Fruit fly (Drosophila melanogaster) whole organism, larva: ENCODE measurements around the gene out.

ENCODE experiments used
- noc ChIP-seq: fragments of 200-800 bp; sonication (Bioruptor generic); optimal IDR thresholded peaks from 3 replicates; lab custom pipeline; 2019; ENCODE audit warnings: missing biosample characterization, mild to moderate bottlenecking, missing genetic modification characterization, moderate library complexity

out gene

DNA sequence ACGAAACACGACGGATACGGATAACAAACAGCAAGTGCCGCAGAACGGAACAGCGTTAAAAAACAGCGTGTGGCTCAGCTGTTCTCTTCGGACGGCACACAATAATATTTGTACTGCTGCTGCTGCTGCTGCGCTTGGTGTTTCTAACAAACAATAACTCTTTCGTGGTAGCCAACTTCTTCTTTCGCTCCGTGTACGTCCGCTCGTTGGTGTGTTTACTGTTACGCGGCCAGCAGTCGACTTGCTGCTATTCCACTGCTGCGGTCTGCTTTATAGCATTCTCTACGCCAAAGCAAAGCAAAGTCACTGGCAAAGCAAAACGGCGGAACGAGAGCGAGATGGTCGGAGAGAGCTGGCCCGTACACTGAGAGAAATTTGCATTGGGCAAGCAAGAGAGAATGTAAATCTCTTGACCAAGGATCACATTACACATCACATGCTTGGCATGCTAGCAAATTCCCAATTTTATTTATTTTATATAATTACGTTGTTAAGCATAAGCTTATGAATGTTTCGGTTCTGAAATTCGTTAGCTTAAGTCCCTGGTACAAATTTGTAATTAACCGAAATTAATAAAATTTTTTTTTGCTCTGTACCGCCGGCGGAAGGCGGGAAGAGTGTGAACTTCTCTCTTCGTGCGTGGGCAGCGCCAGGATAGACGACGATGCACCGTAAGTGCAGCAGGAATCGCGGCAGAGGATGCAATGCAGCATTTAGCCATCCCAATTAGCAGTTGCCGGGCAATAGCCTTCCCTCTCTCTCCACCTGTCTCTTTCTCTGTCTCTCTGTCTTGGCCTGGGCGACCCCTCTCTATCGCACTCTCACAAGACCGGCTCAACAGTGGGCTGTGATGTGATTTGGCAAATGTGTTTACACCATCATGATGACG lies at the start of gene out:
out (minus strand) TSS at position 287 of the 889 bp plus-strand sequence.
- TF ChIP-seq noc, result peak; percentile 92

DNA sequence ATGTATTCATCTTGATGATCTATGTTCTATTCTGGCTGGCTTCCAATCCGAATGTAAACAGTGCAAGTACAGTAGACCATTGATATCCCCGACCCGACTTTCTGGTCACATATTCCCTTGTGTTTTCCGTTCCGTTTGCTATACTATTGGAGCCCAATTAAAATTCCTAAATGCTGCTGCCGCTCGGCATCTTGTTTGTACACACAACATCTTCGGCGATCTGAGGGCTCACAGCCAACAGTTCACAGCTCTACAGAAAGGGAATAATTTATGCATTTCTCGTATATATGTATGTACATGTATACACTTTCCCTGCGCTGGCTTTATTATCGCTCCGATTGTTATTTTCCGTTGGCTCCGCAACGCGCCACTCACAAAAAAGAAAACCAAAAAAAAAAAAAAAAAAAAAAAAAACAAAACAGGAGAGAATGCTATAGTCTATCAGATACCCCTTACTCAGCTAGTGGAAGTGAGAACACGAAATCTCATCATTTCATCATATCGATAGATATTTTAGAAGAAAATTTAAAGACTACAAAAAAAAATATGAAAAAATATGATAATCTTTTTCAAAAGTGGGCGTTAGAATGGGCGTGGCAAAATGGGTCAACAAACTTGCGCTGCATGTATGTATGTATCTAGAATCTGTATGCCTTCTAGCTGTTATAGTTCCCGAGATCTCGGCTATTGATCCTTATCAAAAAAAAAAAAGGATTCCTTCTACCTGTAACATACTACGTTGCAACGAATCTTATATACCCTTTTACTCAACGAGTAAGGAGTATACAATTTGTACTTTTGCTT lies 49.4 kb upstream of the out start:
- TF ChIP-seq noc, result no peak

DNA sequence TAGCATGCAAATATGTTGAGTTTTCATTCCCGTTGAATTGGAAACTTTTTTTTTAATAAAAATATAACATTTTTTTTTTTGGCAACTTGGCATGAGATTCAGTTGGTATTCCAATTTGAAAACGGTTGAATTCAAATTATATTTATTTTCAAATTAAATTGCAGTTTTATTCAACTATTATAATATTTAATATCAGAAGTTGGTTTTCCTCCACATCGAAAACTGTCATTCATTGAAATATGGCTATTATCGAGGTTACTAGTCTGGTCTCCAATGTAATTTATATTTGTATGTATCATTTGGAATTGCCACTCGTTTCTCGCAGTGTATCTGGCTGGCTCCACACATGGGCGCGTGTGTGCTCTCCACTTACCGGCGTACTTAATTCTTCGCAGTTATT lies 48.0 kb upstream of the out start:
- no peak for TF ChIP-seq noc

DNA sequence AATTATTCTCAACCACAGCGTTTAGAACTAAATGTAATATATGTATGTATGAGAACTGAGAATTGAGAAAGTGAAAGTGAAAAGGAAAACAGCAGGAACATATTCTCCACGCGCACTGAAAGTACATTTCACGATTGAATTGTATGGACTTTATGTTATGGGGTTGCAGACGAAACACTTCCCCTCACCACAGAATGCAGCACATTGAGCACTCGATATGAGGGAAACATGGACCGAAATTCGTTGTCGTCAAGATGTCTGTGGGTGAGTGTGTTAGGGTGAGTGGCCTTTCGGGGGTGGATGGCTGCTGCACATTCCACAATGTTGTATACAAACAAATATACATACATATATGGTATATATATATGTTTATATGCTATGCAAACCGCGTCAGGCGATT lies 42.1 kb upstream of the out start:
- no peak for TF ChIP-seq noc

DNA sequence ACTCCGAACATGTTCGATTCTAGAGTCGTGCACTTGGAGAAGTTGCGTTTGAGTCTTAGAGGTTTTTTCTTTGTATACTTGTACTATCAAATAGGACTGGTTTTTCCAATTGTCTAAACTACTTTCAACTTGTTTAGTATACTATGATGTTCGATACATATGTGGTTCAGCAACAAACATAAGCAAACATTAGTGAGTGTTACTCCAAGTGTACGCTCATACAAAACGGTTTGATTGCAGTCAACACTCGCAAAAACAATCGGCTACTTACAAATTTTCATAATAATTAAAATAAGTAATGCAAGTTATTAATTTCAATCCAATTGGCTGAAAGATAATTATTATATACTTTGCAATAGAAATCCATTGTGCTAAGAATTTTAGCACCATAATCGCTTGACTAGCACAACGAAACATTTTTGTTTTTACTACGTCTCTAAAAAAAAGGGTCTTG lies 39.5 kb upstream of the out start:
- TF ChIP-seq noc, result no peak

DNA sequence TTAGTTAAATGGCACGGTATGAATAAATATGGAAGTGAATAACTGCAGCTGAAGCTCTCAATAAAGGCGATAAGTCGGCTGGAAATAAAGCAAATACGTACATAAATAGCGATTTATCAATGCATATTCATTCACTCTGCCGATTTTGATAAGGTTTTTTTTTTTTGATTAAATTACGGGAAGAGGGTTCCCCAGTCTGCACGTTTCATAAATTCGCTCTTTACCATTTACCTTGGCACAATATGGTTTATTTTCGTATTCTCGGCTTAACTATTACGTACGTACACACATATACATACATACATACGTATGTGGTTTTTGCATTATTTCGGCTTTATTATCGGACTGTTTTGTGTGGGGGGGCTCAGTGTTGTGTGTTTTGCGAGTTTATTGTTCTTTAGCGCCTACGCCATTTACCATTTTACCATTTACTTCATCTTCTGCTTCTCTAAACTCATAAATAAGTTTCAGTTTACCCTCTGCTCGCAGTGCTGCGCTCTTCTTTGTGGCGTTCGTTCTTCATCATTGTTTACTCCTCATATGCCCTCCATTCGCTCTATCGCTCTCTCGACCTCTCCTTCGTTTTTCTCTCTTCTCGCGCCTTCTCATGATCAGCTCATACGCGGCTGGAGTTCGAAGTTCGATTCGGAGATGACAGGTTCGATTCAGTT lies 39.0 kb upstream of the out start:
- TF ChIP-seq noc, result no peak

DNA sequence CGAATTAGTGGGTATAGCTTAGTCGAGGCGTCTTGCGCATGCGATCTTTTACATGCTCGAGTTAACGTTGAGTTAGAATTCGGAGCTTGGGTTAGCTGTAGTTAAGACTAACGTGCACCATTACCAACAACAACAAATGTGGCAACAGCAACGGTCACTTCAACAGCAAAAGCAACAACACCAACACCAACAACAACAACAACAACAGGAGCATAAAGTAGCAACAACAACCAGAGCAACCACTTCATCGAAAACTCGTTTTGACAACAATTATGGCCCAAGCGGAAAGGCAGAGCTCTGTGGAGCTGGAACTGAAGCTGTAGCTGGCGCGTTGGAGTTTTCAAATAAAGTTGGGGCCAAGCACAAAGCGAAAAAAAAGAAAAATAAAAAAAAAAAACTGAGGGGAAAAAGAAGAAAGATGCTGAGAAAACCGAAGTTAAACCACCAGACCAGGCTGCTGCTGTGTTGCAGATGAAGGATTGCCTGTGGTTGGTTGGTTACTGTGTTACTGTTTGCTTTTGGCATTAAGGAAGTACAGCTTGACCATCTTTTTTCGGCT lies 37.1 kb upstream of the out start:
- TF ChIP-seq noc, result no peak

DNA sequence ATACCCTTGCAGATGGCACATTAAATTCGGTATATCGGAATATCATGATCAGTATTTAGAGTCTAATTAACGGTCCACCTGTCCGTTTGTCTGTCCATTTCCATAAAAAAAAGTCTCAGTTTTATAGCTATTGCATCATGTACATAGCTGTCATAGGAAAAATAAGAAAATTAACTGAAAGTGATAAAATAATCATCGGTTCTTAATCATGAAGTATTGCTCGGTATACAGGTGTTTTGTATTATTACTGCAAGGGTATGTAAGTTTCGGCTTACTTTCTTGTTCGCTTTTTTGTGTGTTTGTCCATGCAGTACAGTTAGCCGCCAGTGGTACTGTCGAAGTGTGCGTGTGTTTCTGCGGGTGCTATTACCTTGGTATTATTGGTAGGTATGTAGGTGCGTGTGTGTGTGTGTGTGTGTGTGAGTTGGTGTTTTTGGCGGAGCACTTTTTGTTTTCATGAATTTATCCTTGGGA lies 32.8 kb upstream of the out start:
- TF ChIP-seq noc, result peak; percentile 66

DNA sequence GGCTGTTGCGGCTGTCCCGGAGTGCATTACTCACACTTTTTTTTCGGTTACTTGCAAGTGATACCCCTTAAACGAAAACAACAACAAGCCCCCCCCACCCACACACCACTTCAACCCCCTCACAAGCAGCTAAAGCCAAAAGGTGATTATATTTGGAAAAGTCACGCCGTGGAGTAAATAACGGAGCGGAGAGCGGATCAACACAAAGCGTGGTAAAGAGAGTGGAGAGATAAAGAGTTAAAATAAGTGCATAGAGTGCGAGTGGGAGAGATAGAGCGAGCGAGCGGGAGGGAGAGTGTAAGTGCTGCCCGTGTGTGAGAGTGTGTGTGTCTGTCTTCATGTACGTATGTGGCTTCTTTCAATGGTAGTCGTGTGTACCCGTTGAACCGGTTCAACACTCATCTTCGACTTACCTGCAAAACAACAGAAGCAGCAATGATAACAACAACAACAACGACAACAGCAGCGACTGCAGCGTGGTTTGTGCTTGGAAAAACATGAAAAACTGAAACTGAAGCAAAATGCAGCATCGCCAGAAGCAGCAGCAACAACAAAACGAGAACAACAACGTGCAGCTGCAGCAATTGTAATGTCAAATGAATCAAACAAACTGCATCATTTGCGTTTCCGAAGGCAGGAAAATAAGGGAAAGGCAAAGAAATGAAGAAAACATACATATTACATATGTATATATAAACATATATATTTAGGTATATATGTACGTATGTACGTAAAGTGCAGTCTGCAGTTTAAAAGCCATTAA lies 31.7 kb upstream of the out start:
- no peak for TF ChIP-seq noc

DNA sequence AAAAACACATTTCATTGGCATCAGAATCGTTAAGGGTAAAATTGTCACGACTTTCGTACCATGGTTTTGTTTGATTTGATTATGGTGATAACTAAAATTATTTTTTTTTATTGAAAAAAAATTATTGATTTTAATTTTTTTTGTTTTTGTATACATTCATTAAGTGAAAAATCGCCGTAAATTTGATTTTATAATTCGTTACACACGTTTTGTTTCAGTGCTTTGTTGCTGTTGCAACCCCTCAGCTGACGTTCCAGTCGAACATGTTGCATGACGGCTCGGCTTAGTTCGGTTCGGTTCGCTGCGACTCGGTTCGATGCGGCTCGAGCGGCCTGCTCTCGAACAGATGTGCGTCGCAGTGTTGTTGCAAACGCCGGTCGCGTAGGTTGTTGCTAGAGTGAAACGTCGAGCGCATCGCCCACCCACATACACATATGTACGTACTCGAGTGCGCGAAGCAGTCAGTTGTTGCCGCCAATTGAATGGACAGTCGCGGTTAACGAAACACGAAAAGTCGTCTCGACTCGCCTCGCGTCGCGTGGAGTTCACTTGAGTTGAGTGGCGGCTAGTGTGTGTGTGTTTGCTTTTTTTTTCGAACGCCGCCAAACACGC lies 31.0 kb upstream of the out start, which contains the start of gene kek5:
kek5 (plus strand) TSS at position 352 of the 612 bp plus-strand sequence.
- no peak for TF ChIP-seq noc

DNA sequence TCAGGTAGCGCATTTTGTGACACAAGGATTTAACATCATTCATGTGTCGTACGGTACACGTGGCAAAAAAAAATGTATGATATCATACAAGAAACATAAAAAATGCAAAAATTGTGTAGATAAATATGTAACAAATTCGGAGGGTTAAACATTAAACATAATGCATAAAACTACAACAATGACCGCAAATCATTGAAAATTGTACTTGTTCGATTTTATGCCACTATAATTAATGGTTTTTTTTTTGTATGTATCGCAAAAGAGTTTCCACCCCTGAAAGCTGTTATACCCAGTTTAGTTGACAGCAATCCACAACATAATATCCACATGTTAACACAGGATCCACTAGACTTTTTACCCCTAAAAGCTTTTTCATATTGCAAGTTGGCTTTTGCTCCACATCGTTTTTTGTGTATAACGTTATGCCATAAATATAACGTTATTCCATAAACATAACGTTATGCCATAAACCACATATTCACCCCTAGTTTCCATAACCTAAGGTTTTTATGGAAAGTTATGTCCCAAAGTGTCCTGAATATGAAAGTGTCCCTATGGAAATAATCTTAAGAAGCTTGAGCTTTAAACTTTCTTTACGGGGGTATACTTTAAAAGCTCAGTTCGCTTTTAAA lies 27.0 kb upstream of the out start:
- TF ChIP-seq noc, result no peak

DNA sequence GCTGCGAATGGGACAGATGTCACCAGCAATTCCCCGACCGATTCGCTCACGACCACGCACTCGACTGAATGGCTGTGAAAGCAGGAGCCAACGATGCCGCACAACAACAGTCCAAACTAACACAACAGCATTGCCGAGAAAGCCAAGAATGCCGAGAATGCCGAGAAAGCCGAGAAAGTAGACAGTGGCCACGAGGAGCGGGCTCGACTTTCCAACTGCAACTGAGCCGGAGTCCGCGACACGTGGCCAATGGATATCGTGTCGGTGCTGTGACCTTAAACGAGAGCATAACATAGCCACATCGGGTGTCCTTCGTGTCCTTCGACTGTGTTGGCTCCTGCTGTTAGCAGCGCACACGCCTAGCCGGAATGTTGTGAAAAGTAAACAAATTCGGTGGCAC lies 26.3 kb upstream of the out start, which contains the start of gene nAChRalpha7:
nAChRalpha7 (minus strand) TSS at position 226 of the 400 bp plus-strand sequence.
- TF ChIP-seq noc, result no peak

DNA sequence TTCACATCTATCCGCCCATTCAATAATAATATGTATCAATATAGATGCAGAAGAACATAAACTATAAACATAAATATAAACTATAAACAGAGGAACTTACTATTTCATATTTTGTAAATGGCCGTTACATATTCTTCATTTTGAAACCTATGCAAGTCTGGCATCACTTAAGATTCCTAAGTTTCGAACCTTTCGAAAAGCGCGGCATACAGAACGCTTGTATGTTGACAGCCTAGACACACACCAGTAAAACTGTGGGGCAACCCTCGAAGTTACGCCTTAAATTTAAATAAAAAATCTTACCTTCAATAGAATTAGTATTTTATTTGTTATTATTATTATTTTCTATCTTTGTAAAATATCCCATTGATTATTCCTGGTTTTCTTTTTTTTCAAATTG lies 4.8 kb upstream of the out start:
- TF ChIP-seq noc, result no peak

DNA sequence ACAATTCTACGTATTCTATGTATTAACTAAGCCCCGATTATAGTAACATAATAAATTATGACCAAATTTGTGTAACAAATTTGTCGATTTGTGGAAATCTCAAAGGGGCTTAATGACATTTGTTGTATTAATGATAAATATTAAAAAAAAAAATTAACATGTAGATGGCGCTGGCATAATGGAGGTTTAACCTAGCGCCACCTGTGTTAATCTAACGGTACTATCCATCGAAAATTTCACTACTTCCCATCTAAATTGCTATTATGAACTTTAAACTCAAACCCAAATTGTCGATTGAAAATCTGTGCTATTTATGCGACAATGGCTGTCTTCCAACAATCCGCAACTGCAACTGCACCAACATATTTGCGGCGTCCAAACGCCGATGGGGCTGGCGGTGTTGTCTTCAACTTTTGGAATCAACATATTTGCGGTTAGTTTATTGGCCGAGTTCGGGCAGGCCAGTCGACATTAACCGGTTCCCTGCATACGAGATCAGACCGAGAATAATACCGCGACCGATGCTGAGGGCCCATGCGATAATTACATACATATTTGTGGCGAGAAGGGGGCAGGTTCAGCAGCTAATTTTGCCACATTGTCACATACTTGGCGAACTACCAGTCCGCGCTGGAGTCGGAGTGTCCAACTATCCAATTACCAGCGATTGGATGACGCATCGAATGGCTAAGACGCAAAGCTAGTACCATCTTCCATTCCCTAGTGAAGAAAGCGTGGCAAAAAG lies 4.0 kb upstream of the out start:
- no peak for TF ChIP-seq noc
